1 worm cellular context compared by ENCODE assay signal in the genomic region with DNA sequence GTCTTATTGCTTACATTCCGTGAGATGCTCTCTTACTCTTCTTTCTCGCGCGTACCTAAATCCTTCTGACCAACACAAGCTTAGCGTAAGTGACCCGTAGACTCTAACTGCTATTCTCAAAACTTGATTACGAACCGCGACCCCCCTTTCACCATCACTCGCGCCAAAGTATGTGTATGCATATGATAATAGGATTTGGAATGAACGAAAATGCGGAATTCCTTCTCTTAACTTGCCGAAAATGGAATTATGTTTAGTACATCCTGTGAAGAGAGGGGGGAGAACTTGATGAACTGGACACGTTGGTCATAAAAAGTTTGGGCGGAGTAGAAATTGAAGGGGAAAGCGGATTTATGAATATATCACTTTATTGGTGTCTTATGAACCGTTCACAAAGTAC.
TF ChIP-seq lines count a peak whose summit lies in the region.

No protein-coding gene starts in this region.

TF ChIP-seq in whole organism, L1 larva, 84 proteins besides CTCF, POLR2A, EP300 and RAD21 (continued from another document):
- TF ChIP-seq C16A3.4 (tag; optimal IDR thresholded peaks at IDR 0.05; lab: Kevin White, UChicago) (no peak), mab-9 (GFP tag; IDR thresholded peaks at IDR 0.05; lab: Robert Waterston, UW) (no peak), pqm-1 (tag; optimal IDR thresholded peaks at IDR 0.05; lab: Kevin White, UChicago) (no peak), nhr-85 (tag; lab: Kevin White, UChicago) (no peak), fkh-10 (GFP tag; optimal IDR thresholded peaks at IDR 0.05; lab: Kevin White, UChicago) (peak; percentile 97), elt-2 (tag; optimal IDR thresholded peaks at IDR 0.05; lab: Kevin White, UChicago) (no peak), lin-14 (GFP tag; optimal IDR thresholded peaks at IDR 0.05; lab: Kevin White, UChicago) (peak; percentile 73), lin-39 (tag; optimal IDR thresholded peaks at IDR 0.05; lab: Kevin White, UChicago) (no peak), ces-1 (GFP tag; optimal IDR thresholded peaks at IDR 0.05; lab: Kevin White, UChicago) (peak; percentile 39), unc-130 (tag; optimal IDR thresholded peaks at IDR 0.05; lab: Kevin White, UChicago) (no peak), unc-30 (tag; optimal IDR thresholded peaks at IDR 0.05; lab: Kevin White, UChicago) (no peak)
